Worm (Caenorhabditis elegans): ENCODE results near the gene citk-2.

- TF ChIP-seq ama-1 (optimal IDR thresholded peaks at IDR 0.05), result no peak
- TF ChIP-seq ceh-2 (tag; optimal IDR thresholded peaks at IDR 0.05), result no peak
- TF ChIP-seq npax-4 (tag; optimal IDR thresholded peaks at IDR 0.05), result no peak
- TF ChIP-seq ceh-30 (tag; optimal IDR thresholded peaks at IDR 0.05), result no peak
- TF ChIP-seq ttx-3 (tag; optimal IDR thresholded peaks at IDR 0.05), result no peak
- no peak for TF ChIP-seq unc-3 (GFP tag; conservative IDR thresholded peaks at IDR 0.05)
- no peak for TF ChIP-seq unc-3 (tag; optimal IDR thresholded peaks at IDR 0.05)
- TF ChIP-seq ceh-22 (tag; optimal IDR thresholded peaks at IDR 0.05), result no peak
- peak; percentile 78 for TF ChIP-seq elt-2 (tag; optimal IDR thresholded peaks at IDR 0.05)
- TF ChIP-seq ahr-1 (tag; optimal IDR thresholded peaks at IDR 0.05), result no peak
- no peak for TF ChIP-seq F13H6.1 (tag; optimal IDR thresholded peaks at IDR 0.05)
Measured at ce11 chrII:4985961-4986503, 13.3 kb upstream of the citk-2 start.
